Worm (Caenorhabditis elegans): ENCODE data around the gene cest-1.1.

- TF ChIP-seq B0310.2 (tag; optimal IDR thresholded peaks at IDR 0.05) (no peak), ets-7 (tag; optimal IDR thresholded peaks at IDR 0.05) (no peak), scrt-1 (GFP tag; IDR thresholded peaks at IDR 0.05) (no peak), hnd-1 (tag; optimal IDR thresholded peaks at IDR 0.05) (no peak), ama-1 (optimal IDR thresholded peaks at IDR 0.05) (no peak), ceh-36 (tag; optimal IDR thresholded peaks at IDR 0.05) (no peak), flt-1 (GFP tag; IDR thresholded peaks at IDR 0.05) (no peak), tbx-11 (GFP tag; IDR thresholded peaks at IDR 0.05) (no peak), pes-1 (GFP tag; IDR thresholded peaks at IDR 0.05) (no peak), tra-4 (tag; optimal IDR thresholded peaks at IDR 0.05) (no peak)
Measured at ce11 chrV:14194514-14194913, 28.0 kb upstream of the cest-1.1 start.

Data from whole organism, early embryonic.